Worm (Caenorhabditis elegans): Measurements from ENCODE around the gene K02E11.10.
"Not testable (repeated sequence)": the region's sequence is repeated elsewhere in the genome, so short reads cannot be mapped to it uniquely, and the experiment has no call there.

K02E11.10 gene

DNA sequence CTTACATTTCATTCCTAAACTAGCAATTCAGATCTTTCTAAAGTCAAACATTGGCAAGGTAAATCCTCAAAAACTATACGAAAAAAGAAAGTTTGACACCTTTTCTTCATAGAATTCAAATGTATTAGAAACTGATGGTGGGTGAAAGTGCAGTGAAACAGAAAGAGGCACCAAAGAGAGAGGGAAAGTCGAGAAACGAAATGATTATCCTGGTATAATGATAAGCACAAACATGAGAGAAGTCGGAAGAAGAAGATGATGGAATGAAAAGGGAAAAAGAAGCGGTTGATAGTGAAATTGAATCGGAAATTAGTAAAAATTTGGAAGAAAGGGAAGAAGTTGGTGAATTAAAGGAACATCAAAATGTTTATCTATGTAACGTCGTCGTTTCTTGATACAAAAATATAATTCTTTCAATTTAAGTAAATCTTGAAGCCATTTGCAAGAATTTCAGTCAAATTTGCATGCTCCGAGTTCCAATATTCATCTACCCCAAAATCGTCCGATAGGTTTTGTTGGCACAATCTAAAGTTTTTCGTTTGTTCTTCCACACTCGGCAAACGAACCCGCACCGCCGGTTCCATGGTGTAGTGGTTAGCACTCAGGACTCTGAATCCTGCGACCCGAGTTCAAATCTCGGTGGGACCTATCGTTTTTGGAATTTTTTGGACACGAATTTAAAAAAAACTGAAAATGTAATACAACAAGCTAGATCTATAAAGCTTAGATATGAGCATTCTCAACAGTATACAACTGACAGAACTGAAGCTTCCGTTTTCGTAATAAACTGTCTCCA is 10.0 kb downstream of the K02E11.10 start:
- TF ChIP-seq ama-1 (optimal IDR thresholded peaks at IDR 0.05) (no peak), hnd-1 (tag; optimal IDR thresholded peaks at IDR 0.05) (no peak), aly-1 (tag; optimal IDR thresholded peaks at IDR 0.05) (no peak), F13C5.2 (tag; optimal IDR thresholded peaks at IDR 0.05) (no peak), tbx-37 (GFP tag; conservative IDR thresholded peaks at IDR 0.05) (no peak), ceh-36 (tag; optimal IDR thresholded peaks at IDR 0.05) (no peak), scrt-1 (GFP tag; IDR thresholded peaks at IDR 0.05) (no peak), sea-1 (GFP tag; conservative IDR thresholded peaks at IDR 0.05) (no peak), hmg-4 (GFP tag; optimal IDR thresholded peaks at IDR 0.05) (no peak), tbx-11 (GFP tag; IDR thresholded peaks at IDR 0.05) (no peak)

DNA sequence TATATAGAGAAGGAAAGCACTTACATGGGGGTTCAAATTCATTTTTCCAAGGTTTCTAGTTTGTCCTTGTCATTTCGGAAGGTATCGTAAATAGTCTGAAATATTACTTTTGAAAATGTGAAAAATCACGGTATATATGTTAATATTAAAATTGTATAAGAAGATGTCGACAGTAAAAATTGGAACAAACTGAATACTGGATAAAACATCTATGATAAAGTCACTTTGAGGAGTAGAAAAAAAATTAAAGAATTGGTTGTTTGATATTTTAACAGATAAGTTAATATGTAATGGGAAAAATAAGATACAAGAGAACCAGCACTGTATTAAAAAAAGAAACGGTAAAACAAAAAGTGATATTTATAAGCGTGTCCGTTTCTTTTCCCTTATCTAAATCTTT is 14.6 kb downstream of the K02E11.10 start, which contains the start of gene nep-21:
TSS of gene nep-21 (minus strand) at position 101 of the 400 bp plus-strand sequence.
- TF ChIP-seq ceh-36 (tag; optimal IDR thresholded peaks at IDR 0.05) (no peak), tra-4 (tag; optimal IDR thresholded peaks at IDR 0.05) (no peak), hmbx-1 (tag; optimal IDR thresholded peaks at IDR 0.05) (no peak), scrt-1 (GFP tag; IDR thresholded peaks at IDR 0.05) (no peak), sea-1 (GFP tag; conservative IDR thresholded peaks at IDR 0.05) (no peak), hmg-4 (GFP tag; optimal IDR thresholded peaks at IDR 0.05) (no peak), aly-1 (tag; optimal IDR thresholded peaks at IDR 0.05) (no peak), ama-1 (optimal IDR thresholded peaks at IDR 0.05) (no peak), tbx-11 (GFP tag; IDR thresholded peaks at IDR 0.05) (no peak), tbx-37 (GFP tag; conservative IDR thresholded peaks at IDR 0.05) (no peak), hnd-1 (tag; optimal IDR thresholded peaks at IDR 0.05) (no peak), F13C5.2 (tag; optimal IDR thresholded peaks at IDR 0.05) (no peak), ets-7 (tag; optimal IDR thresholded peaks at IDR 0.05) (no peak), B0310.2 (tag; optimal IDR thresholded peaks at IDR 0.05) (no peak)

DNA sequence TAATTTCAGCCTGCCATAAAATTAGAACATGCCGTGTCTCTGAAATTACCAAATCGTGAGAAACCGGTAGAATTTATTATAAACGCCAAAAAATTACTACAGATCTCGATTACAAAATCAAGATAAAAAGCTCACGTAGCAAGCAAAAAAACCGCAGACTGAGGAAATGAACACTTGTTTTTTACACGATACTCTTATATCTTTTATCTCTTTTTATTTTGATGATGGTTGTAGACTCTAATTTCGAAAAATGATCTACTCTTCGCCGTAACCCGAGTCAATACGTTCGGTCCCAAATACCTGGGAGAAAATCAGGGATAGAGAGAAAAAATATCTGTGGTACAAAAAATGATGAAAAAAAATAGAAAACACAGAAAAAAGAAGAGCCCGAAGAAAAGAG is 17.8 kb downstream of the K02E11.10 start:
- TF ChIP-seq hmbx-1 (tag; optimal IDR thresholded peaks at IDR 0.05): no peak

ce11 chrV:14215106-14215505 is 25.8 kb downstream of the K02E11.10 start, which contains the start of gene T16A9.5:
Gene T16A9.5, minus strand, starts transcription at chrV:14215206.
- no peak for TF ChIP-seq tra-4 (tag; optimal IDR thresholded peaks at IDR 0.05)

DNA sequence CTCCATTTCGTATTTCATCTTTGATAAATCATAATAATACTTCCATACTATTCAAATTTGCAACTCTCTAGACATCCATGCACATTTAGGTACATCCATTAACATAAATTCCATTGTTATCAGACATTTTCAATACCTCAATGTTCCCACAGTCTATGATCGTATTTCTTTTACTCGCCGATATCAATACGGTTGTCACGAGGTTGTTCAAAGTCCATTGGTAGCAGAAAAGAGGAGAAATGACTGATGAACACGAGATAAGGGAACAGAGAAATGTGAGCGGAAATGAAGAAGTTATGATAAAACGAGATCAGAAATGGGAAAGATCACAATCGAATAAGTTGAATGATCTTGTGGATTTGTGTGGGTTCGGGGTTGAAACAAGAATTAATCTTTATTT is 28.1 kb downstream of the K02E11.10 start:
- TF ChIP-seq ceh-13 (GFP tag; optimal IDR thresholded peaks at IDR 0.05) (no peak), aly-1 (tag; optimal IDR thresholded peaks at IDR 0.05) (no peak), tra-4 (tag; optimal IDR thresholded peaks at IDR 0.05) (no peak), F13C5.2 (tag; optimal IDR thresholded peaks at IDR 0.05) (no peak), ceh-36 (tag; optimal IDR thresholded peaks at IDR 0.05) (no peak)

DNA sequence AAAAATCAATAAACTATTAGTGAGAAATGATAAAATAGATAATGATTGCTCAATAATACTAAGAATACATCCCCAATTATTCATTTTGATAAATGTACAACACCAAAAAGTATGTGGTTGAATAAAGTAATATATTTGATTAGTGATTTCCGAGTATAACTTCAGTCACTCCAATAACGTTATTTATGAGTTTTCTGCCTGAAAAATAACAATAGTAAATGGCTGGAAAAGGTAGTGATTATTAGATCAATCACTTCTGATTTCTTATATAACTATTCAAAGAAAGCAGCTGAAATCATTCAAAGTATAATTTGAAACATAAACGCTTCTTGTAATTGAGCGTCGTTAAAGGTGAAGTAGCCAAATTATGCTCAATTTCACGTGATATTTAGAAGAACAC is 30.2 kb downstream of the K02E11.10 start, which contains the start of gene str-230:
TSS of gene str-230 (minus strand) at position 101 of the 400 bp plus-strand sequence.
- TF ChIP-seq scrt-1 (GFP tag; IDR thresholded peaks at IDR 0.05) (no peak), ceh-13 (GFP tag; optimal IDR thresholded peaks at IDR 0.05) (no peak), ceh-36 (tag; optimal IDR thresholded peaks at IDR 0.05) (no peak), flt-1 (GFP tag; IDR thresholded peaks at IDR 0.05) (no peak), aly-1 (tag; optimal IDR thresholded peaks at IDR 0.05) (no peak), B0310.2 (tag; optimal IDR thresholded peaks at IDR 0.05) (no peak)

DNA sequence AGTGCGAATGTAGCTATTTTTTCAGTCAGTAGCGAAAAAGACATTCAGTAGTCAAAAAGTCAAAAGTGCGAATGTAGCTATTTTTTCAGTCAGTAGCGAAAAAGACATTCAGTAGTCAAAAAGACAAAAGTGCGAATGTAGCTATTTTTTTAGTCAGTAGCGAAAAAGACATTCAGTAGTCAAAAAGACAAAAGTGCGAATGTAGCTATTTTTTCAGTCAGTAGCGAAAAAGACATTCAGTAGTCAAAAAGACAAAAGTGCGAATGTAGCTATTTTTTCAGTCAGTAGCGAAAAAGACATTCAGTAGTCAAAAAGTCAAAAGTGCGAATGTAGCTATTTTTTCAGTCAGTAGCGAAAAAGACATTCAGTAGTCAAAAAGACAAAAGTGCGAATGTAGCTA is 35.7 kb downstream of the K02E11.10 start, which contains the start of gene T16A9.3:
TSS of gene T16A9.3 (plus strand) at position 301 of the 400 bp plus-strand sequence.
- TF ChIP-seq tra-4 (tag; optimal IDR thresholded peaks at IDR 0.05); pes-1 (GFP tag; IDR thresholded peaks at IDR 0.05); sea-1 (GFP tag; conservative IDR thresholded peaks at IDR 0.05): not testable (repeated sequence)

DNA sequence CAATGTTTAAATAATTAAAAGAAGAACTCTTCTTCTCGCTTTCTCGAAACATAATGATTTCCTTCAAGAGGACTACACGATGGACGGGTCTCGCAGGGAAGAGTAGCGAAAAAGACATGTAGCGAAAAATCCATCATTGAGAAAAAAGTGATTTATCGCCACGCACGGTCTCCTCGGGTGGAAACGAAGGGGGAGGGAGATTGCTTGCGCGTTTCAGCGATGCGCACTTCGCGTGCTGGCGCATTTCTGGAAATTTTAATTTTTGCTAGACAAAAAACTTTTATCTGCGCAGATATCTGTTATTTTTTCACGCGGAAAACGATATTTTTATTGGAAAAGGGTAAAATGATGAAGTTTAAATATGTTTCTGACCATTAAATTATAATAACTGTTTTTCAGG is 37.1 kb downstream of the K02E11.10 start:
- TF ChIP-seq tbx-11 (GFP tag; IDR thresholded peaks at IDR 0.05): 0 out of 2 replicates have a peak, but pooled peaks have one; percentile 42

- TF ChIP-seq flt-1 (GFP tag; IDR thresholded peaks at IDR 0.05) (no peak), tra-4 (tag; optimal IDR thresholded peaks at IDR 0.05) (no peak), tbx-11 (GFP tag; IDR thresholded peaks at IDR 0.05) (no peak), aly-1 (tag; optimal IDR thresholded peaks at IDR 0.05) (no peak), ets-7 (tag; optimal IDR thresholded peaks at IDR 0.05) (no peak), B0310.2 (tag; optimal IDR thresholded peaks at IDR 0.05) (no peak), ama-1 (optimal IDR thresholded peaks at IDR 0.05) (no peak), hmbx-1 (tag; optimal IDR thresholded peaks at IDR 0.05) (no peak), hmg-4 (GFP tag; optimal IDR thresholded peaks at IDR 0.05) (no peak), ceh-13 (GFP tag; optimal IDR thresholded peaks at IDR 0.05) (no peak), tbx-37 (GFP tag; conservative IDR thresholded peaks at IDR 0.05) (no peak)
Measured at ce11 chrV:14200086-14200485, 40.9 kb downstream of the K02E11.10 start.
